Worm (Caenorhabditis elegans) whole organism, L2 larva: ENCODE measurements around the gene T01G1.2.

Experiments
- C34F6.9 ChIP-seq: fragments of 150-350 bp; optimal IDR thresholded peaks from 2 replicates; lab custom pipeline; 2014; ENCODE audit warnings: missing biosample characterization, missing genetic modification characterization
- F13H6.1 ChIP-seq: sonication (generic microtip); optimal IDR thresholded peaks from 2 replicates; lab custom pipeline; 2016; ENCODE audit warnings: missing genetic modification characterization, missing compliant biosample characterization
- R02D3.7 ChIP-seq: fragments of 150-350 bp; optimal IDR thresholded peaks from 2 replicates; lab custom pipeline; 2014; ENCODE audit warnings: missing biosample characterization, missing genetic modification characterization
- ZK546.5 ChIP-seq: sonication (generic microtip); optimal IDR thresholded peaks from 2 replicates; lab custom pipeline; 2017; ENCODE audit warnings: missing biosample characterization, missing genetic modification characterization
- blmp-1 ChIP-seq: sonication (generic microtip); optimal IDR thresholded peaks from 2 replicates; lab custom pipeline; 2017; ENCODE audit warnings: missing genetic modification characterization, mild to moderate bottlenecking, missing compliant biosample characterization, antibody characterized with exemption, moderate library complexity; ENCODE audit not compliant: insufficient read depth
- ceh-16 ChIP-seq: fragments of 150-350 bp; optimal IDR thresholded peaks from 2 replicates; lab custom pipeline; 2014; ENCODE audit warnings: missing biosample characterization, missing genetic modification characterization
- ceh-82 ChIP-seq: fragments of 150-350 bp; optimal IDR thresholded peaks from 2 replicates; lab custom pipeline; 2014; ENCODE audit warnings: missing biosample characterization, missing genetic modification characterization
- crh-2 ChIP-seq: sonication (generic microtip); optimal IDR thresholded peaks from 2 replicates; lab custom pipeline; 2017; ENCODE audit warnings: missing biosample characterization, missing genetic modification characterization
- egl-27 ChIP-seq: sonication (generic microtip); optimal IDR thresholded peaks from 3 replicates; lab custom pipeline; 2017; ENCODE audit warnings: missing biosample characterization, missing genetic modification reagents, missing genetic modification characterization
- elt-3 ChIP-seq: sonication (generic microtip); optimal IDR thresholded peaks from 2 replicates; lab custom pipeline; 2017; ENCODE audit warnings: missing biosample characterization, missing genetic modification characterization
- fos-1 ChIP-seq: fragments of 150-350 bp; optimal IDR thresholded peaks from 2 replicates; lab custom pipeline; 2014; ENCODE audit warnings: missing biosample characterization, missing genetic modification characterization
- gmeb-1 ChIP-seq: fragments of 150-350 bp; optimal IDR thresholded peaks from 2 replicates; lab custom pipeline; 2014; ENCODE audit warnings: missing biosample characterization, missing genetic modification characterization
- lin-11 ChIP-seq: fragments of 150-350 bp; sonication (generic microtip); optimal IDR thresholded peaks from 2 replicates; lab custom pipeline; 2014; ENCODE audit warnings: missing biosample characterization, missing genetic modification characterization, inconsistent platforms, mixed read lengths
- lin-13 ChIP-seq: fragments of 150-350 bp; optimal IDR thresholded peaks from 2 replicates; lab custom pipeline; 2014; ENCODE audit warnings: missing biosample characterization, missing genetic modification reagents, missing genetic modification characterization
- lin-39 ChIP-seq: fragments of 150-350 bp; optimal IDR thresholded peaks from 2 replicates; lab custom pipeline; 2014; ENCODE audit warnings: missing biosample characterization, missing genetic modification reagents, missing genetic modification characterization
- lsy-2 ChIP-seq, 2 experiments: fragments of 150-350 bp in 1 of 2; sonication (generic microtip) in 1 of 2; optimal IDR thresholded peaks; 2 replicates each; lab custom pipeline; 2014 to 2017; ENCODE audit warnings: missing biosample characterization in 2 of 2, missing genetic modification characterization in 2 of 2
- mbf-1 ChIP-seq: sonication (generic microtip); optimal IDR thresholded peaks from 2 replicates; lab custom pipeline; 2017; ENCODE audit warnings: missing biosample characterization, missing genetic modification characterization
- mdl-1 ChIP-seq, 2 experiments: fragments of 150-350 bp in 1 of 2; sonication (generic microtip) in 1 of 2; optimal IDR thresholded peaks; 2 replicates each; lab custom pipeline; 2017; ENCODE audit warnings: missing biosample characterization in 2 of 2, missing genetic modification characterization in 2 of 2
- nhr-11 ChIP-seq: fragments of 150-350 bp; optimal IDR thresholded peaks from 2 replicates; lab custom pipeline; 2014; ENCODE audit warnings: missing biosample characterization, missing genetic modification characterization
- nhr-129 ChIP-seq: fragments of 150-350 bp; optimal IDR thresholded peaks from 2 replicates; lab custom pipeline; 2014; ENCODE audit warnings: missing biosample characterization, missing genetic modification characterization
- nhr-25 ChIP-seq: fragments of 150-350 bp; sonication (generic microtip); optimal IDR thresholded peaks from 3 replicates; lab custom pipeline; 2014; ENCODE audit warnings: missing biosample characterization, missing genetic modification characterization
- nhr-6 ChIP-seq: fragments of 150-350 bp; optimal IDR thresholded peaks from 2 replicates; lab custom pipeline; 2014; ENCODE audit warnings: missing biosample characterization, missing genetic modification characterization
- nhr-77 ChIP-seq: fragments of 150-350 bp; optimal IDR thresholded peaks from 2 replicates; lab custom pipeline; 2014; ENCODE audit warnings: missing biosample characterization, missing genetic modification characterization
- sma-3 ChIP-seq: sonication (generic microtip); optimal IDR thresholded peaks from 2 replicates; lab custom pipeline; 2016; ENCODE audit warnings: missing genetic modification reagents, missing genetic modification characterization, missing compliant biosample characterization
- sma-9 ChIP-seq, 2 experiments: fragments of 150-350 bp in 1 of 2; sonication (generic microtip) in 1 of 2; optimal IDR thresholded peaks; 2 replicates each; lab custom pipeline; 2014 to 2016; ENCODE audit warnings: missing genetic modification characterization in 2 of 2, mild to moderate bottlenecking in 1 of 2, missing biosample characterization in 1 of 2, missing compliant biosample characterization in 1 of 2, missing genetic modification reagents in 1 of 2, moderate library complexity in 1 of 2
- unc-39 ChIP-seq: fragments of 150-350 bp; optimal IDR thresholded peaks from 2 replicates; lab custom pipeline; 2014; ENCODE audit warnings: missing biosample characterization, missing genetic modification characterization
- unc-55 ChIP-seq: fragments of 150-350 bp; sonication (generic microtip); optimal IDR thresholded peaks from 3 replicates; lab custom pipeline; 2014; ENCODE audit warnings: missing biosample characterization, missing genetic modification reagents, missing genetic modification characterization
- ztf-1 ChIP-seq: fragments of 200-800 bp; sonication (Bioruptor generic); conservative IDR thresholded peaks from 2 replicates; pipeline ENCODE4 v1.3.6; 2022; ENCODE audit warnings: missing genetic modification characterization, missing compliant biosample characterization
- ztf-11 ChIP-seq: sonication (generic microtip); optimal IDR thresholded peaks from 2 replicates; lab custom pipeline; 2017; ENCODE audit warnings: missing biosample characterization, missing genetic modification characterization
- ztf-4 ChIP-seq: fragments of 150-350 bp; optimal IDR thresholded peaks from 2 replicates; lab custom pipeline; 2014; ENCODE audit warnings: missing biosample characterization, missing genetic modification characterization

Gene T01G1.2

DNA sequence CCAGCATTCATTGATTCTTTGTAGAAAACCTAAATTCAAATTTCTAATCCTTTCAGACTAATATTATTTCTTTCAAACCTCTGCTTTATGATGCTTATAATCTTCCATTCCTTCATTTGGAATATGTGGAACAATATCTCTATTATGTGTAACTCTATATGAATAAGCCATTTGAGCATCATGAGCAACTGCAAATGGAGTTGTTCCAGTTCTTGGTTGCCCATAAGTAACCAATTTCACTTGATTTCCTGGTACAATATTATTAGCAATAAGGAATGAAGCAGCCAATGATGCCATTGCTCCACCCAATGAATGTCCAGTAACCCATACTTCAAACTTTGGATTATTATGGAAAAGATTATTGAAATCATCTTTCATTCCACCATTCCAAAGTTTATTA, 49.2 kb upstream of the T01G1.2 start:
- no peak for TF ChIP-seq fos-1 (tag; lab: Kevin White, UChicago)
- TF ChIP-seq crh-2 (tag; lab: Kevin White, UChicago), result no peak
- no peak for TF ChIP-seq mbf-1 (tag; lab: Kevin White, UChicago)
- TF ChIP-seq sma-3 (GFP tag; lab: Kevin White, UChicago), result no peak
- no peak for TF ChIP-seq unc-39 (tag; lab: Kevin White, UChicago)
- TF ChIP-seq ceh-82 (tag; lab: Kevin White, UChicago), result no peak
- no peak for TF ChIP-seq nhr-25 (tag; lab: Kevin White, UChicago)
- TF ChIP-seq ztf-1, result no peak
- TF ChIP-seq ceh-16, result no peak
- no peak for TF ChIP-seq lin-39
- no peak for TF ChIP-seq lin-11 (tag; lab: Kevin White, UChicago)
- no peak for TF ChIP-seq lsy-2 (tag; optimal IDR thresholded peaks at IDR 0.05; lab: Kevin White, UChicago)
- no peak for TF ChIP-seq elt-3
- TF ChIP-seq nhr-129 (tag; lab: Kevin White, UChicago), result no peak

DNA sequence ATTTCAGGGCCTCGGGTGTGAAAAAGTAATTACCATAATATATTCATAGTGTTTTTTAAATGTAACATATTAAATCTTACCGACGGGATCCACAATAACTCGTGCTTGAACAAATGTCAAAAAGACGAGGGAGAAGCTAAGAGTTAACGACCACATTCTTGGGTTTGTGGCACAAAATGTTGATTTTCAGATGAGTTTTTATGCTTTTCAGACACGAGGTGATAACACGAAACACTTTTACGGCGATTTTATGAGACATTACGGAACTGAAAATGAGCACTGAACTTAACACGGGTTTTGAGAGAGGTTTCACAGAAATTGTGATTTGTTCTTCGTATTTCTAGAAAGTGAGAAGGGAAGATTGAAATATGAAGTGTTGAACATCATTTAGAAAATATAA, 47.7 kb upstream of the T01G1.2 start, which contains the start of gene B0035.13:
B0035.13 (minus strand) TSS at position 173 of the 400 bp plus-strand sequence.
- peak; percentile 10 for TF ChIP-seq fos-1 (tag; lab: Kevin White, UChicago)
- TF ChIP-seq ceh-16, result no peak
- no peak for TF ChIP-seq ZK546.5
- no peak for TF ChIP-seq C34F6.9
- no peak for TF ChIP-seq blmp-1 (tag; lab: Kevin White, UChicago)

DNA sequence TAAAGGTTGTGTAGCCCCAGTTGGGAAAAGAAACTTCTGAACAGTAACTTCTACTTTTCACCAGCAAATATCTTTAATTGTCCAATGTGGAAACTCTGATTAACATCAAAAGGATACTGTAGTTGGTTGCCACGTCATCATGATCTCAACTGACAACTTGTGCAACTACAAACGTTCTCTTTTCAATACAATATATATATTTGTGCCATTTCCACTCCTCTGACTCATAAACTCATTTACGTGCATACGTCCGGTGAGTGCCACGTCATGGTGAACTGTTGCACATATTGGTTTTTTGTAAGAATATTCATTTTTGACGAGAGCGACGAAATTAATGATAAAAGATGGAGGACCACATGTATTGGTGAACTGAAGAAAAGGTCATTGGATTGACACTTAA, 46.4 kb upstream of the T01G1.2 start:
- no peak for TF ChIP-seq lsy-2 (tag; optimal IDR thresholded peaks at IDR 0.05; lab: Kevin White, UChicago)
- TF ChIP-seq unc-55, result no peak
- TF ChIP-seq nhr-25 (tag; lab: Kevin White, UChicago), result no peak
- TF ChIP-seq egl-27 (tag; lab: Kevin White, UChicago), result no peak
- TF ChIP-seq lin-11 (tag; lab: Kevin White, UChicago), result no peak
- no peak for TF ChIP-seq gmeb-1 (tag; lab: Kevin White, UChicago)
- TF ChIP-seq nhr-77, result no peak

DNA sequence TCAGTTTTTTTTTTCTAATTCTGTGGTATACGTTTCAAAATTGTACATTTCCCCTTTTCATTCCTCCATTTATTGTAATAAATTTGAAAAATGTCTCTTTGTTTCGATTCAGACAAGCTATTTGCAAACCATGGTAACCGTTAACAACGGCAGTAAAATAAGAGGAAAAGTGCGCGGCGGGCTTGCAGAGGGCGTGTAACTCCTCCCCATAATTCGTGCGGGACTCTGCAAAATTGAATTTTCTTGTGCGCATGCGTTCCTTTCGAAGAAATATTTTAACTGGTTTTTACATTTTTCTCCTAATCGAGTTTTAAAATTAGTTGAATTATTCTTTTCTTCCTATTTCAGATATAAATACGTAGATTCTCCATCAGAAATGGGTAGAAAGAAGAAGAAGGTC, 43.6 kb upstream of the T01G1.2 start, which contains the start of gene znf-207:
znf-207 (plus strand) TSS at position 349 of the 400 bp plus-strand sequence.
- TF ChIP-seq nhr-129 (tag; lab: Kevin White, UChicago) (peak; percentile 43), R02D3.7 (tag; lab: Kevin White, UChicago) (no peak), C34F6.9 (peak; percentile 57), unc-55 (peak; percentile 56), lsy-2 (tag; optimal IDR thresholded peaks at IDR 0.05; lab: Kevin White, UChicago) (peak in 1 of 2 experiments; percentile 49), crh-2 (tag; lab: Kevin White, UChicago) (peak; percentile 6), ztf-11 (tag; lab: Kevin White, UChicago) (no peak), nhr-6 (tag; lab: Kevin White, UChicago) (no peak), fos-1 (tag; lab: Kevin White, UChicago) (peak; percentile 4), sma-3 (GFP tag; lab: Kevin White, UChicago) (no peak), ztf-1 (no peak), ZK546.5 (no peak), mbf-1 (tag; lab: Kevin White, UChicago) (no peak), lin-13 (GFP tag; lab: Kevin White, UChicago) (peak; percentile 41), F13H6.1 (tag; lab: Kevin White, UChicago) (peak; percentile 43), sma-9 (GFP tag; optimal IDR thresholded peaks at IDR 0.05; lab: Kevin White, UChicago) (peak; percentile 27), sma-9 (tag; optimal IDR thresholded peaks at IDR 0.05; lab: Kevin White, UChicago) (no peak)

DNA sequence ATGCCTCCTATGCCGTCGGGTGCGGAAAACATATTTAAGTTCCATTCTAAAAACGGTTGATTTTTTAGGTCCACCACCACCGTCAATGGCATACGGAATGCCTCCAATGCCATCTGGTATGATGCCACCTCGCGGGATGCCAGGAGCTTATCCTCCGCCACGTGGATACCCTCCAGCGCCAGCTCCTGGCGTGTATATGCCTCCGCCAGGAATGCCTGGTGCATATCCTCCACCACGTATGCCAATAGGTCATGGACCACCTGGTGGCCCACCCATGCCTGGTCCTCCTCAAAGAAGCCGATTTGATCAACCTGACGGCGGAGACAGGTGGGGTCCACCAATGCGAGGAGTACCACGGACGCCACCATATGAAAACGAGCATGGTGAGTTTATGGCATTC, 42.7 kb upstream of the T01G1.2 start:
- TF ChIP-seq ztf-11 (tag; lab: Kevin White, UChicago), result no peak
- TF ChIP-seq lin-39, result no peak
- TF ChIP-seq elt-3, result no peak
- TF ChIP-seq ztf-4 (tag; lab: Kevin White, UChicago), result no peak
- no peak for TF ChIP-seq nhr-6 (tag; lab: Kevin White, UChicago)
- TF ChIP-seq mdl-1 (tag; optimal IDR thresholded peaks at IDR 0.05; lab: Kevin White, UChicago), result no peak
- no peak for TF ChIP-seq F13H6.1 (tag; lab: Kevin White, UChicago)
- TF ChIP-seq nhr-11 (tag; lab: Kevin White, UChicago), result no peak
- TF ChIP-seq unc-39 (tag; lab: Kevin White, UChicago), result no peak
- TF ChIP-seq crh-2 (tag; lab: Kevin White, UChicago), result no peak

DNA sequence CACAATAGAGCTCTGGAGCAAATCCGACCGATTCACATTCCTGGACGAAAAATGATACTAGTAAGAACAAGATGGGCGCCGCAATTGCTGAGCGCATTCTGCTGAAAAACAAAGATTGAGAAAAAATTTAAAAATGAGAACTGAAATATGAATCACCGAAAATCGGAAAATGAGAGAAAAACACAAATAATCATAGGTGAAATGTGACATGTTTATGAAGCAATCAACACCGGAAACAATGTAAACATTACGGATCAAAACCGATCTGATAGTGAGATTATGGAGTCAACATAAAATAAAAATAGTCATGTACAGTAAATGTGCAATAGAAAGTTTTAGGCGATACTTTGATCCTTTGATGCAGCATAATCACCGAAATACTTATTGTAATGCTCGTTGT, 40.3 kb upstream of the T01G1.2 start, which contains the start of gene dnj-2:
dnj-2 (minus strand) TSS at position 101 of the 400 bp plus-strand sequence.
- TF ChIP-seq R02D3.7 (tag; lab: Kevin White, UChicago) (no peak), nhr-25 (tag; lab: Kevin White, UChicago) (no peak)
